Fruit fly (Drosophila melanogaster): Measurements from ENCODE around the gene Ada3.

Ada3 gene

dm6 chrX:18085470-18085797 lies at the start of gene Ada3:
Gene Ada3 (plus strand): TSS chrX:18085761.
- peak; percentile 95 for TF ChIP-seq Med (GFP tag)
- peak; percentile 53 for TF ChIP-seq CG18011 (GFP tag; optimal IDR thresholded peaks at IDR 0.05)
- TF ChIP-seq Rx (GFP tag; IDR thresholded peaks at IDR 0.05), result no peak
- peak; percentile 71 for TF ChIP-seq CG6689 (GFP tag; IDR thresholded peaks at IDR 0.05)
- peak; percentile 75 for TF ChIP-seq CG10209 (GFP tag; optimal IDR thresholded peaks at IDR 0.05)
- TF ChIP-seq sisA (GFP tag; IDR thresholded peaks at IDR 0.05), result peak; percentile 67
- TF ChIP-seq CG33557 (GFP tag; optimal IDR thresholded peaks at IDR 0.05), result peak; percentile 35
- no peak for TF ChIP-seq nerfin-2 (GFP tag; IDR thresholded peaks at IDR 0.05; ENCODE audit: partially characterized antibody)
- peak in 1 of 2 experiments; percentile 23 for TF ChIP-seq Dfd (GFP tag; optimal IDR thresholded peaks at IDR 0.05)
- TF ChIP-seq Dad (GFP tag; optimal IDR thresholded peaks at IDR 0.05), result peak; percentile 53
- TF ChIP-seq Antp (GFP tag; optimal IDR thresholded peaks at IDR 0.05), result peak; percentile 65
- no peak for TF ChIP-seq kah (GFP tag; optimal IDR thresholded peaks at IDR 0.05)
- no peak for TF ChIP-seq usp (GFP tag; optimal IDR thresholded peaks at IDR 0.05)
- TF ChIP-seq CG11560 (tag; IDR thresholded peaks at IDR 0.05), result no peak
- peak; percentile 54 for TF ChIP-seq CG30431 (GFP tag; optimal IDR thresholded peaks at IDR 0.05)
- peak; percentile 6 for TF ChIP-seq CG3838 (GFP tag; optimal IDR thresholded peaks at IDR 0.05)
- peak; percentile 69 for TF ChIP-seq Atf3 (GFP tag; optimal IDR thresholded peaks at IDR 0.05)
- TF ChIP-seq sqz (GFP tag; optimal IDR thresholded peaks at IDR 0.05), result peak; percentile 34
- TF ChIP-seq NC2α (GFP tag; optimal IDR thresholded peaks at IDR 0.05), result peak; percentile 41
- TF ChIP-seq CG13123 (GFP tag; optimal IDR thresholded peaks at IDR 0.05), result peak; percentile 34
- TF ChIP-seq CG15601 (tag; optimal IDR thresholded peaks at IDR 0.05), result peak; percentile 62
- peak; percentile 42 for TF ChIP-seq CG15011 (GFP tag; optimal IDR thresholded peaks at IDR 0.05)
- no peak for TF ChIP-seq Awh (GFP tag; IDR thresholded peaks at IDR 0.05)
- TF ChIP-seq eve (GFP tag; optimal IDR thresholded peaks at IDR 0.05), result no peak
- peak; percentile 75 for TF ChIP-seq CHES-1-like (GFP tag; optimal IDR thresholded peaks at IDR 0.05)
- peak; percentile 36 for TF ChIP-seq CG4328 (GFP tag; optimal IDR thresholded peaks at IDR 0.05)
- TF ChIP-seq fu2 (GFP tag; optimal IDR thresholded peaks at IDR 0.05), result peak; percentile 47
- TF ChIP-seq odd (GFP tag; optimal IDR thresholded peaks at IDR 0.05), result peak; percentile 53
- peak; percentile 71 for TF ChIP-seq pum (GFP tag; optimal IDR thresholded peaks at IDR 0.05)
- peak; percentile 46 for TF ChIP-seq stwl (tag; optimal IDR thresholded peaks at IDR 0.05)
- TF ChIP-seq Lhr (GFP tag; optimal IDR thresholded peaks at IDR 0.05), result peak; percentile 65
- TF ChIP-seq esg (GFP tag; conservative IDR thresholded peaks at IDR 0.05), result peak; percentile 73
- TF ChIP-seq YL-1 (GFP tag; optimal IDR thresholded peaks at IDR 0.05), result peak; percentile 44
- TF ChIP-seq B-H1 (GFP tag; IDR thresholded peaks at IDR 0.05), result peak; percentile 40; the same call in 1 of the 3 replicates
- TF ChIP-seq Xrp1 (GFP tag; IDR thresholded peaks at IDR 0.05), result peak; percentile 68
- TF ChIP-seq CG9437 (GFP tag; optimal IDR thresholded peaks at IDR 0.05), result peak; percentile 51
- peak; percentile 59 for TF ChIP-seq CG15514 (GFP tag; optimal IDR thresholded peaks at IDR 0.05)
- peak; percentile 62 for TF ChIP-seq caup (GFP tag; optimal IDR thresholded peaks at IDR 0.05; ENCODE audit: severe bottlenecking)
- TF ChIP-seq CG8281 (tag; optimal IDR thresholded peaks at IDR 0.05), result peak; percentile 6
- TF ChIP-seq Poxn (GFP tag; IDR thresholded peaks at IDR 0.05), result no peak
- TF ChIP-seq CG14860 (GFP tag; IDR thresholded peaks at IDR 0.05; ENCODE audit: partially characterized antibody), result no peak
- peak; percentile 36 for TF ChIP-seq gsb-n (tag; optimal IDR thresholded peaks at IDR 0.05)
- TF ChIP-seq GATAe (GFP tag; conservative IDR thresholded peaks at IDR 0.05), result no peak
- TF ChIP-seq unpg (GFP tag; optimal IDR thresholded peaks at IDR 0.05), result peak; percentile 71
- peak; percentile 17 for TF ChIP-seq trh (GFP tag; optimal IDR thresholded peaks at IDR 0.05)
- peak; percentile 70 for TF ChIP-seq Sox102F (GFP tag; optimal IDR thresholded peaks at IDR 0.05)
- peak; percentile 21 for TF ChIP-seq CG7928 (GFP tag; optimal IDR thresholded peaks at IDR 0.05)
- peak; percentile 64 to 67 for TF ChIP-seq chif (GFP tag; optimal IDR thresholded peaks at IDR 0.05)
- TF ChIP-seq CG12155 (GFP tag; optimal IDR thresholded peaks at IDR 0.05), result peak; percentile 82
- no peak; the same call in 2 of the 3 replicates for TF ChIP-seq otp (GFP tag; IDR thresholded peaks at IDR 0.05)
- TF ChIP-seq CG9727 (GFP tag; optimal IDR thresholded peaks at IDR 0.05), result peak; percentile 74

All from whole organism, embryonic.